Fruit fly (Drosophila melanogaster) whole organism, pupa: ENCODE data around the gene PyK.
A peak's percentile ranks its signal among the peaks of the same experiment; 100 is the strongest.

ENCODE experiments used
- CG10348 ChIP-seq: fragments of 200-800 bp; sonication (Bioruptor generic); IDR thresholded peaks from 2 replicates; pipeline ENCODE4 v1.3.6; 2022; ENCODE audit warnings: missing biosample characterization, missing genetic modification characterization
- CG12605 ChIP-seq: fragments of 200-800 bp; sonication (Bioruptor generic); IDR thresholded peaks from 2 replicates; pipeline ENCODE4 v1.3.6; 2022; ENCODE audit warnings: missing biosample characterization, missing genetic modification characterization
- CG13204 ChIP-seq: fragments of 200-800 bp; sonication (Bioruptor generic); optimal IDR thresholded peaks from 2 replicates; lab custom pipeline; 2018; ENCODE audit warnings: missing biosample characterization, mild to moderate bottlenecking, missing genetic modification characterization, moderate library complexity
- CG14655 ChIP-seq: fragments of 200-800 bp; sonication (Bioruptor generic); optimal IDR thresholded peaks from 3 replicates; lab custom pipeline; 2017; ENCODE audit warnings: mild to moderate bottlenecking, missing biosample characterization, missing genetic modification reagents, missing genetic modification characterization
- CG15710 ChIP-seq: fragments of 200-800 bp; sonication (Bioruptor generic); optimal IDR thresholded peaks from 2 replicates; lab custom pipeline; 2018; ENCODE audit warnings: missing biosample characterization, mild to moderate bottlenecking, missing genetic modification characterization, moderate library complexity
- CG17806 ChIP-seq: fragments of 200-800 bp; sonication (Bioruptor generic); optimal IDR thresholded peaks from 2 replicates; lab custom pipeline; 2018; ENCODE audit warnings: missing biosample characterization, mild to moderate bottlenecking, missing genetic modification characterization, moderate library complexity
- CG32121 ChIP-seq: fragments of 200-800 bp; sonication (Bioruptor generic); IDR thresholded peaks from 2 replicates; pipeline ENCODE4 v1.3.6; 2022; ENCODE audit warnings: missing biosample characterization, missing genetic modification characterization
- CG34367 ChIP-seq: fragments of 200-800 bp; sonication (Bioruptor generic); optimal IDR thresholded peaks from 2 replicates; lab custom pipeline; 2018; ENCODE audit warnings: missing biosample characterization, mild to moderate bottlenecking, missing genetic modification characterization
- CG4496 ChIP-seq: fragments of 200-800 bp; sonication (Bioruptor generic); IDR thresholded peaks from 3 replicates; pipeline ENCODE4 v1.3.6; 2022; ENCODE audit warnings: missing biosample characterization, missing genetic modification characterization
- CG8159 ChIP-seq: fragments of 200-800 bp; sonication (Bioruptor generic); optimal IDR thresholded peaks from 3 replicates; lab custom pipeline; 2018; ENCODE audit warnings: missing biosample characterization, mild to moderate bottlenecking, missing genetic modification characterization, moderate library complexity
- CG8301 ChIP-seq: fragments of 200-800 bp; sonication (Bioruptor generic); optimal IDR thresholded peaks from 2 replicates; lab custom pipeline; 2018; ENCODE audit warnings: missing biosample characterization, mild to moderate bottlenecking, missing genetic modification characterization
- CG9948 ChIP-seq: fragments of 200-800 bp; sonication (Bioruptor generic); optimal IDR thresholded peaks from 2 replicates; lab custom pipeline; 2018; ENCODE audit warnings: missing biosample characterization, mild to moderate bottlenecking, missing genetic modification characterization, moderate library complexity
- D1 ChIP-seq: fragments of 200-800 bp; sonication (Bioruptor generic); optimal IDR thresholded peaks from 2 replicates; lab custom pipeline; 2018; ENCODE audit warnings: missing biosample characterization, mild to moderate bottlenecking, missing genetic modification characterization, moderate library complexity
- EcR ChIP-seq: fragments of 200-800 bp; sonication (Bioruptor generic); optimal IDR thresholded peaks from 3 replicates; lab custom pipeline; 2019; ENCODE audit warnings: missing biosample characterization, missing genetic modification characterization, mild to moderate bottlenecking, moderate library complexity, missing genetic modification reagents
- Ets98B ChIP-seq: fragments of 200-800 bp; sonication (Bioruptor generic); IDR thresholded peaks from 2 replicates; pipeline ENCODE4 v1.3.6; 2022; ENCODE audit warnings: missing biosample characterization, missing genetic modification characterization
- Pif1A ChIP-seq: fragments of 200-800 bp; sonication (Bioruptor generic); optimal IDR thresholded peaks from 3 replicates; lab custom pipeline; 2016; ENCODE audit warnings: missing biosample characterization, missing genetic modification characterization
- Pif1B ChIP-seq: fragments of 200-800 bp; sonication (Bioruptor generic); optimal IDR thresholded peaks from 3 replicates; lab custom pipeline; 2016; ENCODE audit warnings: missing biosample characterization, missing genetic modification characterization
- Snoo ChIP-seq: fragments of 200-800 bp; sonication (Bioruptor generic); optimal IDR thresholded peaks from 3 replicates; lab custom pipeline; 2017; ENCODE audit warnings: missing biosample characterization, mild to moderate bottlenecking, missing genetic modification characterization, inconsistent platforms
- fd96Ca ChIP-seq: fragments of 200-800 bp; sonication (Bioruptor generic); IDR thresholded peaks from 3 replicates; pipeline ENCODE4 v1.3.6; 2022; ENCODE audit warnings: missing biosample characterization, missing genetic modification characterization
- gl ChIP-seq: fragments of 200-800 bp; sonication (Bioruptor generic); optimal IDR thresholded peaks from 2 replicates; lab custom pipeline; 2018; ENCODE audit warnings: missing biosample characterization, mild to moderate bottlenecking, missing genetic modification characterization
- rn ChIP-seq: fragments of 200-800 bp; sonication (Bioruptor generic); IDR thresholded peaks from 2 replicates; pipeline ENCODE4 v1.3.6; 2022; ENCODE audit warnings: missing biosample characterization, missing genetic modification characterization

The PyK gene

DNA sequence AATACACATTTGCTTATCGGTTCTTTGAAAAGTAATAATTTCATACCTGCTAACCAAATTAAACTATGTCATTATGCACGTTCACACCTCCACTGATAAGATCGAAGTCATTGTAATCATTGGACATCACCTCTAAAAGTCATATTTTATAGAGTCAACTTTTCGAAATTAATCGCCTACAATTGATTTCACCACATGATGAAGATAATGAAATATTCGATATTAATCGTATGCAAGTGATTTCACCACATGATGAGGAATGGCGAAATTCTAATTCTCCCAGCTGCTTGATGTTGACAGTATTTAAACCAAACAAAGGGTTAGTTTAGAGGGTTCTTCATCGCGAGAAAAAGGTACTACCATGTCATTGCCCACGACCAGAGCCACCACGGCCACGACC, 8.3 kb downstream of the PyK start, which contains the start of gene CG18596:
Gene CG18596, plus strand, starts transcription at position 250 of the 400 bp plus-strand sequence.
- no peak for TF ChIP-seq CG8159 (tag; lab: Kevin White, UChicago)
- no peak for TF ChIP-seq Pif1A (GFP tag; lab: Kevin White, UChicago)

DNA sequence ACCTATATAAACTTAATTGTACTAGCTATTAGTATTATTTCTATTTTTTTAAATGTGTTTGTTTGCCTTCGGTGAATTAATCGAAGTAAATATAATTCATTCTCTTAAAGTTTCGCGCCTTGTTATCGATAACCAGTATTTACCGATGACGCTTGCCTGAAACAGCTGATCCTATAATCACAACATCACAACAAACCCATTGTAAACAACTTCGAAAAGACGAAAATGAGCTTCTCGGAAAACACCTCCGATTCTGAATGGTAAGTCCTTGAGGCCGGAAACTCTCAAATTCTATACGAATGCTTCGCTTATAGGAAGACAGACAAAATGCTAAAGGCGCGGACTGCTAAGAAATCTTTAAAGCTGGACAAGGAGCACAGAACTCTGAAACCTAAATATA, 12.6 kb downstream of the PyK start, which contains the start of gene CG34149:
Gene CG34149, plus strand, starts transcription at position 187 of the 400 bp plus-strand sequence.
- no peak for TF ChIP-seq CG8159 (tag; lab: Kevin White, UChicago)

DNA sequence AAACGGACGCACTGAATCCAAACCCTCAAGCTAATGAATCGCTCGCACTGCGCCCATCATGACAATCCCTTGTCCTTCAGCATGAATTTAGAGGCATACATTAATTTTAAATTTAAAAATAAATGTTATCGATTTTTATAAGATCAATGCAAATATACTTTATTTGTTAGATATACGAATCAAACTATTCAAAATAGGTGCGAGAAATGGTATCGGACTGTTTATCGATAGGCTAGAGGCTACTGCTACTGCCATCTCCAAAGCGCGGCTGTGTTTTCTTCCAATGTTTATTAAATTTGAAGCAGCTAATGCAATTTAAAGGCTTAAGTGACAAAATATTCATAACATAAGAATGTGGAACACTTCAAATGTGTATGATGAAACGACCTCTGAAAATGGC, 13.7 kb downstream of the PyK start, which contains the start of gene CG43342:
Gene CG43342, plus strand, starts transcription at position 264 of the 400 bp plus-strand sequence.
- TF ChIP-seq CG32121 (GFP tag; lab: Robert Waterston, UW) (no peak), CG17806 (tag; lab: Kevin White, UChicago) (no peak), CG8301 (tag; lab: Kevin White, UChicago) (no peak), fd96Ca (GFP tag; lab: Robert Waterston, UW) (no peak), CG13204 (GFP tag; lab: Kevin White, UChicago) (no peak), CG15710 (tag; lab: Kevin White, UChicago) (no peak)

DNA sequence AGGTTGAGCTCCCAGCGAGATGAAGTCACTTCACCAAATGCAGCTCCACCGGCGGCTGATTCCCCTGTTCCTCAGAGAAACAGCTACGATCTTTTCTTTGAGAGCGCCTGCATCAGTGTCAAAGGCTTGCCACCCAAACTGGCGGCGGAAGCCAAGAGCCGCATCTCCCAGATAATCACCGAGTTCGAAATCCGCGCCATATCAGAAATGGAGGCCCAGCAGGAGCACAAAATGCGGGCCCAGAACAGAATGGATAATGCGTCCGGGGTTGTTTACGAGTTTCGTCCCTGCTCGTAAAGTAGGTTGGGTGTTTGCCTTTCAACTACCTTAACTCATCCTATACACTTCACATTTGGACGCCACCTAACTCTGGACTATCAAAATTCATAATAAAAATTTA, 14.4 kb downstream of the PyK start, which contains the start of gene Gpdh3:
Gene Gpdh3, plus strand, starts transcription at position 301 of the 400 bp plus-strand sequence.
- TF ChIP-seq EcR (GFP tag; lab: Kevin White, UChicago) (no peak), CG8159 (tag; lab: Kevin White, UChicago) (no peak), CG4496 (GFP tag; lab: Robert Waterston, UW) (no peak), CG12605 (GFP tag; lab: Robert Waterston, UW) (no peak), fd96Ca (GFP tag; lab: Robert Waterston, UW) (no peak)

DNA sequence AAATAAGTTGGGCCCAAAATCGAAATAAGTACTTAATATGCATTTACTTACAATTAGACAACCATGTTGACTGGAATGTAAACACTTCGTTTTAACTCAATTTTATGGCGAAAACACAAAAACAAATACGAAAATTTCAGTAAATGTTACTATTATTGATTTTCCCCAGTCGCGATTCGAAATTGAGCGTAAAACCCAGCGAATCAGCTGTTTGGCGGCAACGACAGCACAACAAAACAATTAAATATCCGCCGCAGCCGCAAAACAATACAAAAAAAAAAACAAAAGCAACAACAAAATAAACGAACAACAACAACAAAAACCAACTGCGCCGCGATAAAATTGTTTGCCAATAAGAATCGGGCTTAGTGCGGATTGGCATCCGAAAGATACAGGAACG, 22.3 kb downstream of the PyK start, which contains the start of the genes CAH8 and CG7059:
Gene CAH8, minus strand, starts transcription at position 101 of the 400 bp plus-strand sequence.
Gene CG7059, plus strand, starts transcription at position 167 of the 400 bp plus-strand sequence.
- TF ChIP-seq CG12605 (GFP tag; lab: Robert Waterston, UW) (0 out of 2 replicates have a peak, but pooled peaks have one; percentile 11), Pif1A (GFP tag; lab: Kevin White, UChicago) (no peak)

DNA sequence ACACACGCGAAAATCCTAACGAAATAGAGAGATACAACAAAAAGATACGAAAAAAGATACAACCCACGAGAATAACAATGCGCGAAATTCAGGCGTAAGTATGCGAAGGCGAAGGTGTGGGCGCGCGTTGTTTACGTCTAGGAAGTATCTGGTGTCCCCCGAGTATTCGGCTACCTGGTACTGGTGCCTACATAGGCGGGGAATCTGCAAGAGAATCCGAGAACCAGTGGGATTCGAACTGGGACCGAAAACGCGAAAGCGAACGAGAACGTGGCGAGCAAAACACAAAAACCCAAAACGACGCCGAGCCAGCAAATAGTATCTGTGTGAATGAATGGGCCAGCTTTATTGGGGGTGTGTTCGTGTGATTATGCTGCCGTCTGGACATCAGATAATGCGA, 22.8 kb downstream of the PyK start:
- no peak for TF ChIP-seq CG17806 (tag; lab: Kevin White, UChicago)
- TF ChIP-seq Pif1B (GFP tag; lab: Kevin White, UChicago) = no peak
- no peak for TF ChIP-seq CG32121 (GFP tag; lab: Robert Waterston, UW)
- no peak for TF ChIP-seq D1 (tag; lab: Kevin White, UChicago)
- no peak for TF ChIP-seq CG8301 (tag; lab: Kevin White, UChicago)
- TF ChIP-seq CG15710 (tag; lab: Kevin White, UChicago) = no peak
- no peak for TF ChIP-seq Ets98B
- no peak for TF ChIP-seq CG4496 (GFP tag; lab: Robert Waterston, UW)
- TF ChIP-seq CG12605 (GFP tag; lab: Robert Waterston, UW) = no peak
- TF ChIP-seq CG10348 (GFP tag; lab: Robert Waterston, UW) = no peak
- TF ChIP-seq Pif1A (GFP tag; lab: Kevin White, UChicago) = no peak
- no peak for TF ChIP-seq CG8159 (tag; lab: Kevin White, UChicago)
- TF ChIP-seq EcR (GFP tag; lab: Kevin White, UChicago) = no peak
- no peak for TF ChIP-seq gl (tag; lab: Kevin White, UChicago)
- TF ChIP-seq CG13204 (GFP tag; lab: Kevin White, UChicago) = no peak
- no peak for TF ChIP-seq Snoo (tag; lab: Kevin White, UChicago)
- TF ChIP-seq CG34367 (tag; lab: Kevin White, UChicago) = no peak
- TF ChIP-seq fd96Ca (GFP tag; lab: Robert Waterston, UW) = no peak
- no peak for TF ChIP-seq CG9948 (tag; lab: Kevin White, UChicago)
- no peak for TF ChIP-seq rn

DNA sequence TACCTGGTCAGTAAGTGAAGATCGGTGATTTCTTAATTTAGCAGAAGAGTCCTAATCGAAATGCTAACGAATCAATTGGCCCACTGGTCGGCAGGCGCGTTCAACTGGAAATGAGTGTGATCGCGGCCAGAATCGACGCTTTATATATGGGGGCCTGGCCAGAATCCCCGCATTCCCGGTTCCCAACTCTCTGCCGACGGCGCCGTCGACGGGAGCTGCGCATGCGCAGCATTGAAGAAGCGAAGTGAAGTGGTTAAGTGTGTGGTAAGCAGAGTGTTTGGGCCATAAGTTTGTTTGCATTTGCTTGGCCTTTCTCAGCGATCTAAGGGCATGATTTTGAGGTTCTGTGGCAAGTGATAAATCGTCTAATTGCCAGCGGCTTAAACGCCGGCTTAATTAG, 26.7 kb downstream of the PyK start, which contains the start of gene CG13857:
Gene CG13857, minus strand, starts transcription at position 101 of the 400 bp plus-strand sequence.
- TF ChIP-seq CG13204 (GFP tag; lab: Kevin White, UChicago) = no peak
- TF ChIP-seq CG14655 (GFP tag; lab: Kevin White, UChicago) = no peak
- no peak for TF ChIP-seq D1 (tag; lab: Kevin White, UChicago)
